Worm (Caenorhabditis elegans): ENCODE measurements around the gene C50F4.9.
A peak's percentile ranks its signal among the peaks of the same experiment; 100 is the strongest.

C50F4.9 gene

DNA sequence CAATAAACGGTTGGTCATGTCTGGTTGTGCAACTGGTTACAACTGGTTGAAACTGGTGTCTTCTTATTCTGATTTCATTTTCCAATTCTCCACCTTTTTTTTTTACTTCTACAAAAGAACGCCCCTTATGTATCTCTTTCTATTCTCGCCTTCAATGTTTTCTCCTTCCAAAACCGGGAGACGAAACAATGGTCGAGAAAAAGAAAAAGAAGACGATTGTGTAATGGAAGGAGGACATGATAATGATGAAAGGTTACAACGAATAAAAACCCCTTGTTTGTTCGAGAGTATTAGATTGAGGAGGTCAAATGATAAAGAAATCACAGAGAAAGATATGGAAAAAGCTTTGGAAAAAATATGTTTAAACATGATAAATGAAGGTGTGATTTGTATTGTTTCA lies 5.2 kb downstream of the C50F4.9 start, which contains the start of gene C50F4.8:
Gene C50F4.8, minus strand, starts transcription at position 28 of the 400 bp plus-strand sequence.
- TF ChIP-seq unc-39 (tag; optimal IDR thresholded peaks at IDR 0.05) (no peak), lin-32 (GFP tag; optimal IDR thresholded peaks at IDR 0.05) (no peak), elt-3 (tag; optimal IDR thresholded peaks at IDR 0.05) (no peak), nhr-2 (tag; optimal IDR thresholded peaks at IDR 0.05) (no peak), nhr-76 (tag; optimal IDR thresholded peaks at IDR 0.05) (no peak), drap-1 (GFP tag; optimal IDR thresholded peaks at IDR 0.05) (no peak), hlh-1 (tag; optimal IDR thresholded peaks at IDR 0.05) (no peak), cnd-1 (tag; optimal IDR thresholded peaks at IDR 0.05) (no peak), nhr-237 (tag; optimal IDR thresholded peaks at IDR 0.05) (no peak), bed-3 (GFP tag; optimal IDR thresholded peaks at IDR 0.05) (no peak), sem-2 (GFP tag; optimal IDR thresholded peaks at IDR 0.05) (no peak), unc-120 (tag; optimal IDR thresholded peaks at IDR 0.05; ENCODE audit: poor library complexity, severe bottlenecking) (no peak), snpc-4 (tag; optimal IDR thresholded peaks at IDR 0.05) (no peak), elt-1 (tag; optimal IDR thresholded peaks at IDR 0.05; ENCODE audit: borderline replicate concordance, insufficient read depth) (no peak), ceh-43 (GFP tag; optimal IDR thresholded peaks at IDR 0.05) (no peak), lsy-2 (tag; optimal IDR thresholded peaks at IDR 0.05) (no peak)

ce11 chrV:9516280-9516679 lies 7.7 kb downstream of the C50F4.9 start:
- TF ChIP-seq nhr-76 (tag; optimal IDR thresholded peaks at IDR 0.05) = no peak
- TF ChIP-seq tbx-8 (GFP tag; optimal IDR thresholded peaks at IDR 0.05) = no peak
- TF ChIP-seq elt-3 (tag; optimal IDR thresholded peaks at IDR 0.05) = no peak
- no peak for TF ChIP-seq mab-5 (tag; optimal IDR thresholded peaks at IDR 0.05)
- TF ChIP-seq mls-2 (tag; optimal IDR thresholded peaks at IDR 0.05) = no peak
- TF ChIP-seq mep-1 (tag; optimal IDR thresholded peaks at IDR 0.05) = no peak
- TF ChIP-seq drap-1 (GFP tag; optimal IDR thresholded peaks at IDR 0.05) = no peak
- no peak for TF ChIP-seq ceh-39 (tag; optimal IDR thresholded peaks at IDR 0.05)
- no peak for TF ChIP-seq lsy-2 (tag; optimal IDR thresholded peaks at IDR 0.05)
- no peak for TF ChIP-seq cnd-1 (tag; optimal IDR thresholded peaks at IDR 0.05)
- TF ChIP-seq zip-8 (tag; optimal IDR thresholded peaks at IDR 0.05) = no peak
- no peak for TF ChIP-seq hlh-1 (tag; optimal IDR thresholded peaks at IDR 0.05)
- no peak for TF ChIP-seq unc-62 (GFP tag; optimal IDR thresholded peaks at IDR 0.05)

- TF ChIP-seq elt-3 (tag; optimal IDR thresholded peaks at IDR 0.05) = no peak
- peak; percentile 48 for TF ChIP-seq mep-1 (tag; optimal IDR thresholded peaks at IDR 0.05)
- TF ChIP-seq unc-120 (tag; optimal IDR thresholded peaks at IDR 0.05; ENCODE audit: poor library complexity, severe bottlenecking) = no peak
- no peak for TF ChIP-seq zip-8 (tag; optimal IDR thresholded peaks at IDR 0.05)
Measured at ce11 chrV:9513590-9513989, 10.4 kb downstream of the C50F4.9 start, which contains the start of gene eif-2Bdelta. Gene eif-2Bdelta, plus strand, starts transcription at chrV:9513824.

ce11 chrV:9509597-9509996 lies 14.4 kb downstream of the C50F4.9 start:
- TF ChIP-seq mab-5 (tag; optimal IDR thresholded peaks at IDR 0.05) = no peak
- TF ChIP-seq lin-13 (tag; optimal IDR thresholded peaks at IDR 0.05) = no peak
- TF ChIP-seq bed-3 (GFP tag; optimal IDR thresholded peaks at IDR 0.05) = no peak
- no peak for TF ChIP-seq lsy-2 (tag; optimal IDR thresholded peaks at IDR 0.05)
- TF ChIP-seq ham-2 (GFP tag; optimal IDR thresholded peaks at IDR 0.05) = no peak
- no peak for TF ChIP-seq ztf-11 (tag; optimal IDR thresholded peaks at IDR 0.05)
- TF ChIP-seq nhr-76 (tag; optimal IDR thresholded peaks at IDR 0.05) = no peak
- no peak for TF ChIP-seq mep-1 (tag; optimal IDR thresholded peaks at IDR 0.05)
- no peak for TF ChIP-seq unc-62 (GFP tag; optimal IDR thresholded peaks at IDR 0.05)
- no peak for TF ChIP-seq pha-4 (tag; optimal IDR thresholded peaks at IDR 0.05)

- TF ChIP-seq nhr-2 (tag; optimal IDR thresholded peaks at IDR 0.05) (no peak), lsy-2 (tag; optimal IDR thresholded peaks at IDR 0.05) (no peak), ceh-83 (GFP tag; optimal IDR thresholded peaks at IDR 0.05) (no peak), blmp-1 (tag; optimal IDR thresholded peaks at IDR 0.05) (no peak), sem-2 (GFP tag; optimal IDR thresholded peaks at IDR 0.05) (no peak), pha-4 (tag; optimal IDR thresholded peaks at IDR 0.05) (no peak), cnd-1 (tag; optimal IDR thresholded peaks at IDR 0.05) (no peak), unc-120 (tag; optimal IDR thresholded peaks at IDR 0.05; ENCODE audit: poor library complexity, severe bottlenecking) (no peak), mls-2 (tag; optimal IDR thresholded peaks at IDR 0.05) (no peak), nhr-76 (tag; optimal IDR thresholded peaks at IDR 0.05) (no peak), ces-1 (GFP tag; optimal IDR thresholded peaks at IDR 0.05) (no peak), ceh-39 (tag; optimal IDR thresholded peaks at IDR 0.05) (no peak), flh-1 (GFP tag; optimal IDR thresholded peaks at IDR 0.05) (no peak), elt-3 (tag; optimal IDR thresholded peaks at IDR 0.05) (no peak), hlh-1 (tag; optimal IDR thresholded peaks at IDR 0.05) (no peak), unc-62 (GFP tag; optimal IDR thresholded peaks at IDR 0.05) (no peak)
Measured at ce11 chrV:9507742-9508141, 16.3 kb downstream of the C50F4.9 start, which contains the start of gene acs-14. Gene acs-14, plus strand, starts transcription at chrV:9508132.

All from whole organism, mixed stage, embryonic.